Worm (Caenorhabditis elegans): ENCODE measurements around the gene C06E4.3.
"Not testable (repeated sequence)": the region's sequence is repeated elsewhere in the genome, so short reads cannot be mapped to it uniquely, and the experiment has no call there.

Gene C06E4.3

ce11 chrIV:7242220-7242789 is 18.4 kb upstream of the C06E4.3 start, which contains the start of gene gstk-2:
Gene gstk-2 (minus strand): TSS chrIV:7242270.
- peak; percentile 40 for TF ChIP-seq hlh-30 (tag; optimal IDR thresholded peaks at IDR 0.05; ENCODE audit: insufficient read depth)
- no peak for TF ChIP-seq snpc-1.2 (GFP tag; IDR thresholded peaks at IDR 0.05)
- TF ChIP-seq nhr-28 (tag; optimal IDR thresholded peaks at IDR 0.05) = peak; percentile 4
- TF ChIP-seq mxl-2 (GFP tag; conservative IDR thresholded peaks at IDR 0.05) = no peak
- peak; percentile 10 for TF ChIP-seq hlh-11 (tag; optimal IDR thresholded peaks at IDR 0.05)
- peak in 1 of 2 experiments; percentile 11 for TF ChIP-seq mdl-1 (tag; optimal IDR thresholded peaks at IDR 0.05)
- TF ChIP-seq daf-16 (GFP tag; optimal IDR thresholded peaks at IDR 0.05) = peak in 1 of 2 experiments; percentile 74
- peak; percentile 26 for TF ChIP-seq daf-16 (tag; optimal IDR thresholded peaks at IDR 0.05)

- no peak for TF ChIP-seq lin-1 (GFP tag; IDR thresholded peaks at IDR 0.05)
- TF ChIP-seq pqm-1 (tag; optimal IDR thresholded peaks at IDR 0.05) = no peak
- TF ChIP-seq aha-1 (tag) = peak; percentile 4
- no peak for TF ChIP-seq ztf-7 (tag; optimal IDR thresholded peaks at IDR 0.05)
- TF ChIP-seq daf-16 (GFP tag; optimal IDR thresholded peaks at IDR 0.05) = no peak
- peak; percentile 54 for TF ChIP-seq daf-16 (tag; optimal IDR thresholded peaks at IDR 0.05)
These were observed 16.8 kb upstream of the C06E4.3 start, which contains the start of gene afmd-1 for ce11 chrIV:7243913-7244312. Gene afmd-1 (plus strand): TSS chrIV:7244228.

ce11 chrIV:7245592-7245991 is 15.1 kb upstream of the C06E4.3 start:
- TF ChIP-seq egl-43 (GFP tag; IDR thresholded peaks at IDR 0.05) (0 out of 2 replicates have a peak, but pooled peaks have one; percentile 18), nhr-6 (tag; optimal IDR thresholded peaks at IDR 0.05) (no peak), hlh-11 (tag; optimal IDR thresholded peaks at IDR 0.05) (no peak), vab-7 (GFP tag; IDR thresholded peaks at IDR 0.05) (no peak), lsy-2 (tag; optimal IDR thresholded peaks at IDR 0.05) (no peak), lin-15B (tag; optimal IDR thresholded peaks at IDR 0.05) (no peak), dmd-8 (GFP tag; IDR thresholded peaks at IDR 0.05) (no peak), mep-1 (tag; optimal IDR thresholded peaks at IDR 0.05) (no peak), mxl-3 (GFP tag; optimal IDR thresholded peaks at IDR 0.05) (no peak), F49E8.2 (tag; optimal IDR thresholded peaks at IDR 0.05; ENCODE audit: borderline replicate concordance) (no peak), zip-2 (tag; optimal IDR thresholded peaks at IDR 0.05) (no peak), daf-12 (tag; optimal IDR thresholded peaks at IDR 0.05) (no peak), arid-1 (GFP tag; conservative IDR thresholded peaks at IDR 0.05) (no peak), aha-1 (tag) (peak; percentile 41), set-16 (GFP tag; IDR thresholded peaks at IDR 0.05) (peak; percentile 85), fos-1 (tag; optimal IDR thresholded peaks at IDR 0.05) (no peak), gei-8 (GFP tag; optimal IDR thresholded peaks at IDR 0.05) (no peak), lin-39 (tag; optimal IDR thresholded peaks at IDR 0.05) (no peak), dmd-9 (GFP tag; IDR thresholded peaks at IDR 0.05) (no peak)

DNA sequence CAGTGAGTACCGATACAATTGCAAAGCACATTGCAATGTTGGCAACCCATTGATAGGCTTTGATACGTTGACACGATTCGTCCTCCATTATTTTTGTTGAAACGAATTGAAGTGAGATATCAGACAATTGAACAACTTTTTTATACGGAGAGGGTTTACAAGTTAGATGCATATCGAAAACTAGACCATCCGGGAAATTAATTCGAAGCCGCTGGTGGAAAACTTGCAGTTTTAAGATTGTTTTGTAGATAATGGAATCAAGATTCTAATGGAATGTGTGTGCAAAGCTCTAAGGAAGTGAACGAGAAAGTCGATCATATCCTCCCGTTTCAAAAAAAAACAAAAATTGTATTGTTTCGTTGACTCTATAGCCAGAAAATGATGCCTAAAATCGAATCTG is 14.1 kb upstream of the C06E4.3 start, which contains the start of gene col-114:
Gene col-114 (minus strand): TSS at position 101 of the 400 bp plus-strand sequence.
- TF ChIP-seq F26F4.8 (GFP tag; conservative IDR thresholded peaks at IDR 0.05) (no peak), mxl-2 (GFP tag; conservative IDR thresholded peaks at IDR 0.05) (no peak), nhr-41 (GFP tag; IDR thresholded peaks at IDR 0.05) (no peak), daf-16 (GFP tag; optimal IDR thresholded peaks at IDR 0.05) (no peak), daf-16 (tag; optimal IDR thresholded peaks at IDR 0.05) (no peak), dpl-1 (GFP tag; optimal IDR thresholded peaks at IDR 0.05) (no peak), aha-1 (tag) (no peak), nhr-6 (tag; optimal IDR thresholded peaks at IDR 0.05) (no peak), dmd-6 (GFP tag; IDR thresholded peaks at IDR 0.05) (no peak), nhr-76 (tag; optimal IDR thresholded peaks at IDR 0.05) (no peak)

DNA sequence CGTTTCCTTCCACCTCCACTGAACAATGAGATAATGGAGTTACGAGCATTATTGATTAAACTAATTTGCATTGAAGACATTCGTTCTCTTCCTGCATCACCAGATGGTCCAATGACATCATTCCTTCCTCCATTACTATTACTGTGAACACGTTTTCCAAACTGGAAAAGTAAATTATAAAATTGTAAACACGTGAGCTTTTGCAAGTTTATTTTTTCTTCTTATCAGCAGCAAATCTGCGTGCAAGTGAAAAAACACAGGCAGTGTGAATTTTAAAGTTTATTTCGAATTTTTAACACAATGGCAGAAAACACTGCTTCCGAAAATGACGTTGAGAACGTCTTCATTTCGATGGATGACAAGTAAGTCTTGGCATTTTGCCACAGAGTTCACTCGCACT is 13.4 kb upstream of the C06E4.3 start, which contains the start of gene D2024.1:
Gene D2024.1 (plus strand): TSS at position 301 of the 400 bp plus-strand sequence.
- TF ChIP-seq lsy-2 (tag; optimal IDR thresholded peaks at IDR 0.05); dmd-9 (GFP tag; IDR thresholded peaks at IDR 0.05); nhr-10 (tag; optimal IDR thresholded peaks at IDR 0.05): not testable (repeated sequence)

Measured in whole organism, L4 larva.